Worm (Caenorhabditis elegans): ENCODE results near the gene srr-9.

The srr-9 gene

DNA sequence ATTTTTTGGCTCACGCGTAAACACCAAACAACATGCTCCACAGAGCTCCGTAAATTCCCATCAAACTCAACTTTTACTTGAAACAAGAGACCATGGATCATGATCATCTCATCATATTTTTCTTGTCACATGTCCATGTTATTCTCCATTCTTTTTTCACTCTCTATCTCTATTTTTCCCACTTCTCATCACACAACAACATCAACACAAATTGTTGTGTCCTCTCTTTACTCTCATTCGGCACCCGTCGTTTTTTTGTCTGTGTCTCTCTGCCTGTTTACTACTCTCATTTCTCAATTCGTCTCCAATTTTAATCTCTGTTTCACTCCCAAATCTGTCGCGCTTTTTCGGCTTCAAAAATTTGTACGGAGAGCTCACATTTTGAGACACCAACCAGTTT, 21.5 kb downstream of the srr-9 start:
- TF ChIP-seq unc-62 (GFP tag; optimal IDR thresholded peaks at IDR 0.05) = no peak

DNA sequence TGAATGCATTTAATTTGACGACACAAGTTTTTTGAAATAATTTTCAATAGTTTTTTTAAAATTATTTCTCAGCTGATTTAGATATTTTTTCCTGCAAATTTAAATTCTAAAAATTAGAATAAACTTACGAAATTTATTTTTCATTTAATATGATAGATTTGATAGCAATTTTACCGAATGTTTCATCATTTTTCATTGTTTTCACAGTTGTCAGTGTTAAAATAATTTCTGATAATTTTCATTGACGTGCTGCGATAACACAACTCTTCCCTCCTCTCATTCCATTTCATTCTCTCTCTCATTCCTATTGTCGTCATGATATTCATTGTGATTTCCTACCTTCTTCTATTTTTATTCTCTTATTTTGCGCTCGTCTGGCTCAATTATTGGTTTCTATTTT, 22.4 kb downstream of the srr-9 start, which contains the start of gene hint-3:
TSS of gene hint-3 (plus strand) at position 301 of the 400 bp plus-strand sequence.
- TF ChIP-seq unc-62 (GFP tag; optimal IDR thresholded peaks at IDR 0.05) = no peak

DNA sequence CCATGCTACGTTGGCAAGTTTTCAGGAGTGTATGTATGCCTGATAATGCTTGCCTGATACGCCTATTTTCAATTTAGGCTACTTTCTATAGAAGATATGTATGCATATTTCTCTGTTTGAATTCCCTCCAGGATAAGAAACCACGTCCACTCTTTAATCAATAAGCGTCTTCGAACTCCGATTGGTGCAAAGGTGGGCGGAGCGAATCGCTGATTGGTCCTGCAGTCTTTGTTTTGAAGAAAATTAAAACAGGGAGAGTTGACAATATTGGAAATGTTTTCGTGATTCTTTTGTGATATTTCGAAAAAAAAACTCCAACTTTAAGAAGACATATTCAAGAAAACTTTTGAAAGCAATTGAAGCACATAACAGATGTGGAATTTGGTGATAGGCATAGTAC, 24.1 kb downstream of the srr-9 start:
- TF ChIP-seq unc-62 (GFP tag; optimal IDR thresholded peaks at IDR 0.05) = no peak

DNA sequence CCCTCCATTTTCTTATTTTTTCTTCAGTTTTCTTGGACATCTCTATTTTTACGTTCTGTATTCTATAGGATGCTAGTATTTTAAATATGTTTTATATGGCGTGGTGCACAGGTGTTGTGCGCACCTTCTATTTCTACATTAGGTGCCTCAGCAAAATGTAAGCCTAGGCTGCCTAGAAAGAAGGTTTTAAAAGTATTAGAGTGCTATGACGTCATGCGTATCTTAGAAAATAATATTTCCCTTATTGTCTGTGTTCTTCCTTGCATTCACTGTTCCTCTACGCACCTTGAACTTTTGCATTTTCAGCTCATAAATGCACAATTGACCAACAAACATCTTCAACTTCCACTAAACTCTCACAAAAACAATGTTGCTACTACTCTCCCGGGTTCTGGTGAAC, 33.2 kb downstream of the srr-9 start, which contains the start of gene frpr-3:
TSS of gene frpr-3 (plus strand) at position 301 of the 400 bp plus-strand sequence.
- TF ChIP-seq unc-62 (GFP tag; optimal IDR thresholded peaks at IDR 0.05) = no peak

DNA sequence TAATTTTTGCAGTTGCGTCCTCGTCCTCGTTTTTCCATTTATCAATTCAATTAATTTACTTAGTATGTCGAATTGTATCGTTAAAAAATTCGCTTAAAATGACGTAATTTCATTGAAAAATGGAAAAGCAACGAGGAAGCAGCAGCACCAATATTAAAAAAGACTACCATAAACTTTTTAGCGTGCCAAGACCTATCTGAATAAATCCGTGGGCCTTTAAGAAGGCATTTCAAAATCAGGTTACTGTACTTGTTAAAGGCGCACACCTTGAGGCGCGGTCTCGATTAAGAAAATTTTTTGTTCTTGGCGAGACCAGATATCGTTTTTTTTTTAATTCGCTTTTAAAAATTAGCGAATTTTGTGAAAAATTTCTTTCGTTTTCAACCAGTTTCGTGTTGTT, 35.8 kb downstream of the srr-9 start:
- TF ChIP-seq unc-62 (GFP tag; optimal IDR thresholded peaks at IDR 0.05) = no peak

DNA sequence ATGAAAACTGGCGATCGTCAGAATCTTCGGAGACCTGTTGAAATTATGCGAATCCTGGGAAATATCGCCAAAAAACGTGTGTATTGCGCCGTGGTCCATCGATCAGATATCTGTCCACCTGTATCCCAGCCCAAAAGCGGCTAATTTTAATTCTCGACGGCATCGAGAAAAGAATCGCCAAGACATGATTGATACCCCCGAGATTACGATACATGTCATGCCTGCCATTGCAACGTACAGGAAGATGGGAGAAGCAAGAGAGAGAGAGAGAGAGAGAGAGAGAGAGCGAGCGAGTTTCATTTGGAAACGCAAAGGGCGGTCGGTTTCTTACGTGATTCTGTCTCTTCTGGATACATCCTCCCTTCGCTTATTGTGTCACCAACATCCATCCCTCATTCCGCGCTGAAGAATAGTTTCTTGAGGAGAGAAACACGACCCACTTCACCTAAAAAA, 36.4 kb downstream of the srr-9 start, which contains the start of gene grl-10:
TSS of gene grl-10 (plus strand) at position 403 of the 453 bp plus-strand sequence.
- TF ChIP-seq unc-62 (GFP tag; optimal IDR thresholded peaks at IDR 0.05) = no peak

DNA sequence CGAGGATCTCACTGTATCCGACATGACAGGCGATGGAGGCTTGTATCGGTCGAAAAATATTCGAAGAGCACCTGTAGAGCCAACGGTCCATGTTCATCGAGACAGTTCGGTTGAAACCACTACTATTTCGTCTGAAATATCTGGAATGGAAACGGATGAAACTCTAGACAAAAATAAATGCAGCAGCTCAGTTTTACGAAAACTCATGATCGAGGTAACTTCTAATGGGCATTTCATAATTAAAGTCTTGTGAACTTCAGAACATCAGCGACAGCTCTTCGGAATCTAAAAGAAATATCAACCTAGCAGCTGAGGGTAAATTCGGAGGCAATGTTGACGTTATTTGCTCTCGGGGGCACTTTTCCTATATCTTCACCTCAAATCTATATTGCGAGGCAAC, 37.4 kb downstream of the srr-9 start:
- TF ChIP-seq unc-62 (GFP tag; optimal IDR thresholded peaks at IDR 0.05) = no peak

DNA sequence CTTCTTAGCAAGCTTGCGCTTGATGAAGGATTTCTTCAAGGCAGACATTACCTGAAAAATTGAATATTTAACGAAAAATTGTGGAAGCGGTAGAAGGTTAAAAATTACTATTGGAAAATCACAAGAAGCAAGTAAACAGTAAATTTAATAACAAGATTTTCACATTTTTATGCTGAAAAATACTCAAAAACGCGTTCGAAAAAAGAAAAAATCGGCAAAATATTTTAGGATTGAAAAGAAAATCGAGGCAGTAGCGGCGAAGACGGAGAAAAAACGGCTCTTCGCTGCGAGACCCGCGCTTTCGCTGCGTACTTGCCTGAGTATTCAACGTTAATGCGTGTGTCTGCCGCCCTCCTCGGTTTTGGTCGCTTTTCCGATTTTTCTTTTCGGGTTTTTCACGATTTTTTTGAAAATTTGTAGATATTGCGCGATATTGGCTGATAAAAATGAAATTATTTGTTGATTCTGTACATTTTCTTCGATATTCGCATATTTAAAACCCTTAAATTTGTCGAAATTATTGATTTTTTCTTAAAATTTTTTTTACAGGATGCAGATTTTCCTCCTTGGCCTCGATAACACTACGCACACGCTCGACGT, 38.3 kb downstream of the srr-9 start, which contains the start of the genes rpl-39 and rps-30:
TSS of gene rpl-39 (minus strand) at position 51 of the 600 bp plus-strand sequence.
TSS of gene rps-30 (plus strand) at position 550 of the 600 bp plus-strand sequence.
- TF ChIP-seq unc-62 (GFP tag; optimal IDR thresholded peaks at IDR 0.05) = no peak

DNA sequence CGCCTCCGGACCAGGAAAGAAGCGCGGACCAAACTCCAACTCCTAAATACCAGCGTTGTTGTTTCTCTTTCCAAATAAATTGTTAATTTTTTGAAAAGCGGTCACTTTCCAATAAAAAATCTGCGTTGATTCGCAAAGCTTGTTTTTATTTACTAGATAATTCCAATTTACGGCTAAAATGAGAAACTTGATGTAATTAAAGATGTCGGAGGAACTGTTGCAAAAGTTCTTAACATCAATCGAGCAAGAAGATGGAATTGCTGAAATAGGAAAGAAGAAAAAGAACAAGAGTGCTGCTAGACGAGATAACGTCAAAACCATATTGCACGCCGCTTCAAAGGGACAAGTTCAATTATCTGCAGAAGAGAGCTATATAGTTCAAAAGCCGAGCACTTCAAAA, 39.3 kb downstream of the srr-9 start, which contains the start of gene C26F1.3:
TSS of gene C26F1.3 (plus strand) at position 203 of the 400 bp plus-strand sequence.
- TF ChIP-seq unc-62 (GFP tag; optimal IDR thresholded peaks at IDR 0.05) = no peak

DNA sequence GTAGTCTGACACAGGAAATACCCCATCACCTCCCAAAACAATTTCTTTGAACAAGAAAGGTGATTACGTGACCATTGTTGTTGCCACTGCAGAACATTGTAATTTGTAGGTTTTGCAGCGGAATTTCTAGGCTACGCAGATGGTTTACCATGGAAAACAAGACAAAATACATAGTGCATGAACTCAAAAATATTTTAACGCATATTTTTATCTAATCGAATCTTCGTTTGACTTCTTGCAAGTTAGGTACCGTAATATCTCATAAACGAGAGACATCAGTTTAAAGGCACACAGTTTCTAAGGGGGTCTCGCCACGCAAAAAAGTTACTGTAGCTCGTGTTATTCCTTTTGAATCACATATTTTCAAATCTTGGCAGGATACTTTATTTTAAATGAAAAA, 41.2 kb downstream of the srr-9 start:
- no peak for TF ChIP-seq unc-62 (GFP tag; optimal IDR thresholded peaks at IDR 0.05)

DNA sequence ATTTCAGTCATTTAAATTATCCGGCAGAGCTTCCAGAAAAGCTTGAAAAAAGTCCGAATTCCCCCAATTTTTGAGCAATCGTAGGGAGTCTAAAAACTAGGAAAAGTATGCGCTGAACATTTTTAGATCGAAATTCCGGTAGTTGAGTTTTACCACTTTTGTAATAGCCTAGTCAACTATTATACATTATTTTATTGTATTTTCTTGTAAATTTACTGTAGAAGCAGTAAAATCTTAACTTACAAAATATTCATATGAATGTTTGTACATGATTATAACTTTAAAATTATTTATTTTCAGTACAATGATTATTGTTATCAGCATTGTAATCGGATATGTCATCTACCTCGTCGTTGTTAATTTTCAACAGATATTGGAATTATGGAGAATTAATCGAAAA, 43.7 kb downstream of the srr-9 start, which contains the start of gene cyp-32A1:
TSS of gene cyp-32A1 (plus strand) at position 301 of the 400 bp plus-strand sequence.
- TF ChIP-seq unc-62 (GFP tag; optimal IDR thresholded peaks at IDR 0.05) = no peak

DNA sequence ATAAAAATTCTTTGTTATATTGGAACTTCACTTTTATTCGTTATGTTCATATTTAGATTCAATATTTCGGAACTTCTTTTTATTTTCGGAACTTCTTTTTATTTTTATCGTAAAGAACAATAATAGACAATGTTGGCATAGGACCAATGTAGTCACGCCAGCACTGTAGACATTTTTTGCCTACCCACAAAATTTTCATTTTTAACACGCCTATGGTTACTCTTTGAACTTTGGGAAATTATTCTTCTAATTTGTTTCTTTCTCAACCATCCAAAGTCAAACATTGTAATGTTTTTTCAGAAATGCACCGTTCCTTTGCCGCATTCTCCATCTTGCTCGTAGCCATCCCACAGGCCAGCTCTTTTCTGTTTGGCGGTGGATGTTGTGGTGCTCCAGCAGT, 47.3 kb downstream of the srr-9 start, which contains the start of gene C26F1.1:
TSS of gene C26F1.1 (plus strand) at position 301 of the 400 bp plus-strand sequence.
- TF ChIP-seq unc-62 (GFP tag; optimal IDR thresholded peaks at IDR 0.05) = no peak

DNA sequence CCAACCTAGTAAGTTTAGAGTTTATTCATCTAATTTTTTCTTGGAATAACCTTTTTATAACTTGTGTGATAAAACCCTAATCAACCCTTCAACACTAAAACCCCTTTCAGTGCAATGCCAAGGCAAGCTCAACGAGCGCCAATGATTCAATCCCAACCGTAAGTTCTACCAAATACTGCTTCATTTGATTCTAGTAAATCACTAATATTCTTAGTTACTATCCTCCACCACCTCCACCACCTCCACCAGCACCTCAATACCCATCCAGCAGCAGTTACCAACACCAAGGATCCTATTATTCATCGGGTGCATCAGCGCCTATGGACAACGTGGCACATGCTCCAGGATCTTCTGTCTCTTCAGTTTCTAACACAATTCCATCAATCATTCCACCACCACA, 48.1 kb downstream of the srr-9 start:
- TF ChIP-seq unc-62 (GFP tag; optimal IDR thresholded peaks at IDR 0.05) = no peak

DNA sequence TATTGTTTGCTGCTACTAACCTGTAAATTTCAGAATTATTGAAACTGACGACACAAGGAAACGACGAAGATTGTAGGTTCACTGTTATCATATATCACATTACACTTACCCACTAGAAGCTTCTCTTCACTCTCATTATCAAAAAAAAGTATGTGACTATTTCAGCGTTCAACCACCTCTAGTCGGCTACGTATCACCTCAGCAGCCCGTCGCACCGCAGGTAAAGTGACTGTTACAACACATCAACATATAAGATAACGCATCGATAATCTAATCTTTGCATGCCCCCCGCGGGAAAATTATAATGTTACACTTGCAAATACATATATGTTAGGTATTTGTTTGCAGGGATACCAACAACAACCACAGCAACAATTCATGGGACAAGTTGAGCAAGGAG, 48.8 kb downstream of the srr-9 start:
- TF ChIP-seq unc-62 (GFP tag; optimal IDR thresholded peaks at IDR 0.05) = no peak

Measured in whole organism, dauer.